Fruit fly (Drosophila melanogaster) whole organism, adult: ENCODE data around the gene CG32262.
A peak's percentile ranks its signal among the peaks of the same experiment; 100 is the strongest.

Source experiments
- CG11617 ChIP-seq: fragments of 200-800 bp; sonication (Bioruptor generic); optimal IDR thresholded peaks from 2 replicates; lab custom pipeline; 2017; ENCODE audit warnings: mild to moderate bottlenecking, missing biosample characterization, missing genetic modification reagents, missing genetic modification characterization
- CG12768 ChIP-seq: fragments of 200-800 bp; sonication (Bioruptor generic); optimal IDR thresholded peaks from 2 replicates; lab custom pipeline; 2017; ENCODE audit warnings: missing biosample characterization, missing genetic modification characterization, mild to moderate bottlenecking, moderate library complexity, missing genetic modification reagents
- CG14711 ChIP-seq: fragments of 200-800 bp; sonication (Bioruptor generic); optimal IDR thresholded peaks from 2 replicates; lab custom pipeline; 2018; ENCODE audit warnings: missing biosample characterization, mild to moderate bottlenecking, missing genetic modification characterization, moderate library complexity
- CG1620 ChIP-seq: fragments of 200-800 bp; sonication (Bioruptor generic); optimal IDR thresholded peaks from 2 replicates; lab custom pipeline; 2016; ENCODE audit warnings: missing biosample characterization, missing genetic modification characterization
- CG33017 ChIP-seq: fragments of 200-800 bp; sonication (Bioruptor generic); optimal IDR thresholded peaks from 2 replicates; lab custom pipeline; 2018; ENCODE audit warnings: missing biosample characterization, mild to moderate bottlenecking, missing genetic modification characterization, moderate library complexity
- CG5204 ChIP-seq: fragments of 200-800 bp; sonication (Bioruptor generic); optimal IDR thresholded peaks from 2 replicates; lab custom pipeline; 2016; ENCODE audit warnings: missing biosample characterization, missing genetic modification characterization
- CG7045 ChIP-seq: fragments of 200-800 bp; sonication (Bioruptor generic); optimal IDR thresholded peaks from 2 replicates; lab custom pipeline; 2017; ENCODE audit warnings: missing biosample characterization, mild to moderate bottlenecking, missing genetic modification characterization
- CG7101 ChIP-seq: fragments of 200-800 bp; sonication (Bioruptor generic); optimal IDR thresholded peaks from 2 replicates; lab custom pipeline; 2018; ENCODE audit warnings: missing biosample characterization, mild to moderate bottlenecking, missing genetic modification characterization, moderate library complexity
- Crg-1 ChIP-seq: fragments of 200-800 bp; sonication (Bioruptor generic); optimal IDR thresholded peaks from 2 replicates; lab custom pipeline; 2016; ENCODE audit warnings: missing biosample characterization, missing genetic modification characterization
- Hr96 ChIP-seq: fragments of 200-800 bp; sonication (Bioruptor generic); optimal IDR thresholded peaks from 2 replicates; lab custom pipeline; 2016; ENCODE audit warnings: missing biosample characterization, missing genetic modification characterization
- Mnt ChIP-seq: fragments of 200-800 bp; sonication (Bioruptor generic); optimal IDR thresholded peaks from 2 replicates; lab custom pipeline; 2016; ENCODE audit warnings: missing biosample characterization, mild to moderate bottlenecking, missing genetic modification characterization
- bab1 ChIP-seq: fragments of 200-800 bp; sonication (Bioruptor generic); optimal IDR thresholded peaks from 3 replicates; lab custom pipeline; 2019; ENCODE audit warnings: missing biosample characterization, mild to moderate bottlenecking, missing genetic modification characterization, moderate library complexity
- cic ChIP-seq: fragments of 200-800 bp; sonication (Bioruptor generic); optimal IDR thresholded peaks from 2 replicates; lab custom pipeline; 2017; ENCODE audit warnings: missing biosample characterization, mild to moderate bottlenecking, missing genetic modification characterization, moderate library complexity
- cnc ChIP-seq, 2 experiments: fragments of >200 bp; optimal IDR thresholded peaks; 2 replicates each; lab custom pipeline; 2017
- kay ChIP-seq: fragments of 200-800 bp; sonication (Bioruptor generic); peaks from one replicate; lab custom pipeline; 2016; ENCODE audit warnings: missing biosample characterization, missing genetic modification characterization, borderline replicate concordance
- ovo ChIP-seq: fragments of 200-800 bp; sonication (Bioruptor generic); optimal IDR thresholded peaks from 2 replicates; lab custom pipeline; 2016; ENCODE audit warnings: missing biosample characterization, missing genetic modification characterization
- pad ChIP-seq: fragments of 200-800 bp; sonication (Bioruptor generic); optimal IDR thresholded peaks from 3 replicates; lab custom pipeline; 2017; ENCODE audit warnings: missing biosample characterization, missing genetic modification characterization, mild to moderate bottlenecking, moderate library complexity, missing genetic modification reagents
- tj ChIP-seq: fragments of 200-800 bp; sonication (Bioruptor generic); optimal IDR thresholded peaks from 3 replicates; lab custom pipeline; 2017; ENCODE audit warnings: missing biosample characterization, mild to moderate bottlenecking, missing genetic modification characterization, moderate library complexity
- toe ChIP-seq: fragments of 200-800 bp; sonication (Bioruptor generic); optimal IDR thresholded peaks from 2 replicates; lab custom pipeline; 2016; ENCODE audit warnings: missing biosample characterization, missing genetic modification characterization

CG32262 gene

dm6 chr3L:3785688-3786087 lies 24.3 kb downstream of the CG32262 start:
- TF ChIP-seq cic (GFP tag; lab: Kevin White, UChicago) (no peak), cnc (optimal IDR thresholded peaks at IDR 0.05; lab: Kevin White, UChicago) (no peak), Hr96 (GFP tag; lab: Kevin White, UChicago) (no peak), toe (no peak), CG33017 (tag; lab: Kevin White, UChicago) (no peak), kay (GFP tag; lab: Kevin White, UChicago) (no peak), CG12768 (GFP tag; lab: Kevin White, UChicago) (no peak), CG5204 (GFP tag; lab: Kevin White, UChicago) (no peak)

dm6 chr3L:3785002-3785661 lies 24.9 kb downstream of the CG32262 start:
- TF ChIP-seq CG14711 (tag; lab: Kevin White, UChicago): peak; percentile 1
- TF ChIP-seq Mnt: no peak

dm6 chr3L:3784001-3784400 lies 26.0 kb downstream of the CG32262 start:
- TF ChIP-seq pad (GFP tag; lab: Kevin White, UChicago) (no peak), kay (GFP tag; lab: Kevin White, UChicago) (peak; percentile 7)

- no peak for TF ChIP-seq CG7101 (tag; lab: Kevin White, UChicago)
- no peak for TF ChIP-seq CG11617 (GFP tag; lab: Kevin White, UChicago)
- TF ChIP-seq Mnt: no peak
- TF ChIP-seq CG1620 (GFP tag; lab: Kevin White, UChicago): no peak
- TF ChIP-seq CG14711 (tag; lab: Kevin White, UChicago): no peak
- no peak for TF ChIP-seq Crg-1 (GFP tag; lab: Kevin White, UChicago)
- no peak for TF ChIP-seq Hr96 (GFP tag; lab: Kevin White, UChicago)
Observed at dm6 chr3L:3783436-3783835, 26.6 kb downstream of the CG32262 start.

- TF ChIP-seq kay (GFP tag; lab: Kevin White, UChicago) (no peak), tj (GFP tag; lab: Kevin White, UChicago) (peak; percentile 28)
Observed at dm6 chr3L:3782584-3783218, 27.3 kb downstream of the CG32262 start.

dm6 chr3L:3778463-3778862 lies 31.5 kb downstream of the CG32262 start:
- TF ChIP-seq kay (GFP tag; lab: Kevin White, UChicago) (no peak), toe (no peak), CG7045 (GFP tag; lab: Kevin White, UChicago) (no peak), cic (GFP tag; lab: Kevin White, UChicago) (no peak), Mnt (no peak), Hr96 (GFP tag; lab: Kevin White, UChicago) (no peak), pad (GFP tag; lab: Kevin White, UChicago) (no peak), cnc (optimal IDR thresholded peaks at IDR 0.05; lab: Kevin White, UChicago) (no peak), CG1620 (GFP tag; lab: Kevin White, UChicago) (no peak), ovo (no peak)

dm6 chr3L:3776559-3777097 lies 33.4 kb downstream of the CG32262 start:
- TF ChIP-seq kay (GFP tag; lab: Kevin White, UChicago): no peak
- TF ChIP-seq toe: no peak
- TF ChIP-seq CG7101 (tag; lab: Kevin White, UChicago): no peak
- TF ChIP-seq Crg-1 (GFP tag; lab: Kevin White, UChicago): no peak

- TF ChIP-seq tj (GFP tag; lab: Kevin White, UChicago) (no peak), cic (GFP tag; lab: Kevin White, UChicago) (peak; percentile 26), bab1 (GFP tag; lab: Kevin White, UChicago) (no peak), CG12768 (GFP tag; lab: Kevin White, UChicago) (no peak), cnc (optimal IDR thresholded peaks at IDR 0.05; lab: Kevin White, UChicago) (peak in 1 of 2 experiments; percentile 56), kay (GFP tag; lab: Kevin White, UChicago) (no peak)
Observed at dm6 chr3L:3773317-3773716, 36.7 kb downstream of the CG32262 start.
